Fruit fly (Drosophila melanogaster): ENCODE data around the gene CG7824.

The CG7824 gene

DNA sequence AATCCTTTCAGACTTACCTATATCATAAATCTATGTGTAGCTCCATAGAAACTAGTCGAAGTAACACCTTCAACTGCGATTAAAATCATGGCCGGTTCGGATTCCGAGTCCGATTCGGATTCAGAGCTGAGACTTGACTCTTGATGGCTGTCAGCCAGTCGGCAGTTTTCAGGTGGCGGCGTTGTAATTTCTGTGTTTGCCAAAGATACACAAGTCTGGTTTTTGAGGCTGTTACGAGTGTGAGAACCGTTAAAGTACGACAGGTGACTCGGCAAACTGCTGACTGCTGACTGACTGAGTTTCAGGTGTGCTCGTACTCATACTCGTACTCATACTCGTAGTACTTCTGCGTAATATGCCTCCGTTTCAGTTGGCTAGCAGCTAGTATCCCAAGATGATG is 32.4 kb upstream of the CG7824 start (continued):
- TF ChIP-seq ro (GFP tag; IDR thresholded peaks at IDR 0.05) = no peak
- no peak for TF ChIP-seq pita (GFP tag; optimal IDR thresholded peaks at IDR 0.05)
- no peak for TF ChIP-seq CG18011 (GFP tag; optimal IDR thresholded peaks at IDR 0.05)
- no peak for TF ChIP-seq TFAM (GFP tag; optimal IDR thresholded peaks at IDR 0.05)
- no peak for TF ChIP-seq Dbx (GFP tag; IDR thresholded peaks at IDR 0.05)
- peak; percentile 42 for TF ChIP-seq CG15514 (GFP tag; optimal IDR thresholded peaks at IDR 0.05)
- no peak for TF ChIP-seq corto (GFP tag; optimal IDR thresholded peaks at IDR 0.05)
- TF ChIP-seq wdn (GFP tag; IDR thresholded peaks at IDR 0.05) = no peak
- TF ChIP-seq CG6272 (GFP tag; IDR thresholded peaks at IDR 0.05) = no peak
- no peak for TF ChIP-seq dati (GFP tag; IDR thresholded peaks at IDR 0.05)
- no peak for TF ChIP-seq sima (GFP tag; optimal IDR thresholded peaks at IDR 0.05)
- no peak for TF ChIP-seq CG10267 (tag; optimal IDR thresholded peaks at IDR 0.05)
- TF ChIP-seq CG33557 (GFP tag; optimal IDR thresholded peaks at IDR 0.05) = no peak
- TF ChIP-seq Blimp-1 (GFP tag; optimal IDR thresholded peaks at IDR 0.05) = peak; percentile 11
- TF ChIP-seq CG30431 (GFP tag; optimal IDR thresholded peaks at IDR 0.05) = no peak
- TF ChIP-seq CrebB (tag; optimal IDR thresholded peaks at IDR 0.05) = peak; percentile 32
- TF ChIP-seq grau (tag; optimal IDR thresholded peaks at IDR 0.05) = no peak
- peak; percentile 9 for TF ChIP-seq sd (tag; optimal IDR thresholded peaks at IDR 0.05)
- TF ChIP-seq trh (GFP tag; optimal IDR thresholded peaks at IDR 0.05) = no peak
- TF ChIP-seq Lpt (GFP tag; optimal IDR thresholded peaks at IDR 0.05) = no peak
- no peak for TF ChIP-seq CG6654 (GFP tag; optimal IDR thresholded peaks at IDR 0.05)
- no peak for TF ChIP-seq MESR4 (GFP tag; optimal IDR thresholded peaks at IDR 0.05)
- no peak for TF ChIP-seq al (GFP tag; IDR thresholded peaks at IDR 0.05)
- no peak for TF ChIP-seq Eip74EF (GFP tag; optimal IDR thresholded peaks at IDR 0.05)
- no peak for TF ChIP-seq repo (GFP tag; optimal IDR thresholded peaks at IDR 0.05)
- TF ChIP-seq Pdp1 (GFP tag; optimal IDR thresholded peaks at IDR 0.05) = peak in 1 of 2 experiments; percentile 20
- no peak for TF ChIP-seq CG10321 (GFP tag; IDR thresholded peaks at IDR 0.05)
- peak; percentile 17 for TF ChIP-seq CG2875 (GFP tag; optimal IDR thresholded peaks at IDR 0.05)
- peak; percentile 80 for TF ChIP-seq lab (GFP tag; optimal IDR thresholded peaks at IDR 0.05)
- no peak for TF ChIP-seq Myb (GFP tag; optimal IDR thresholded peaks at IDR 0.05)
- peak; percentile 60 for TF ChIP-seq caup (GFP tag; optimal IDR thresholded peaks at IDR 0.05; ENCODE audit: severe bottlenecking)
- no peak for TF ChIP-seq HmgZ (tag; optimal IDR thresholded peaks at IDR 0.05)
- peak; percentile 48 for TF ChIP-seq CG2120 (GFP tag; optimal IDR thresholded peaks at IDR 0.05)
- TF ChIP-seq ttk (GFP tag; IDR thresholded peaks at IDR 0.05) = no peak
- TF ChIP-seq Rfx (GFP tag; IDR thresholded peaks at IDR 0.05) = peak; percentile 34; the same call in 1 of the 2 replicates
- TF ChIP-seq CG11696 (GFP tag; IDR thresholded peaks at IDR 0.05) = no peak
- no peak for TF ChIP-seq HLH54F (GFP tag; optimal IDR thresholded peaks at IDR 0.05)
- TF ChIP-seq nau (GFP tag; optimal IDR thresholded peaks at IDR 0.05) = peak; percentile 26
- no peak for TF ChIP-seq oc (tag; optimal IDR thresholded peaks at IDR 0.05)
- no peak for TF ChIP-seq CG8359 (GFP tag; optimal IDR thresholded peaks at IDR 0.05; ENCODE audit: borderline replicate concordance)
- peak; percentile 12 for TF ChIP-seq CG17359 (tag; optimal IDR thresholded peaks at IDR 0.05)
- TF ChIP-seq hkb (optimal IDR thresholded peaks at IDR 0.05) = no peak
- TF ChIP-seq hkb (GFP tag; IDR thresholded peaks at IDR 0.05) = 0 out of 2 replicates have a peak, but pooled peaks have one; percentile 14
- no peak for TF ChIP-seq kay (GFP tag; optimal IDR thresholded peaks at IDR 0.05)
- no peak for TF ChIP-seq h (optimal IDR thresholded peaks at IDR 0.05)
- TF ChIP-seq CG8281 (tag; optimal IDR thresholded peaks at IDR 0.05) = no peak
- TF ChIP-seq MBD-R2 (GFP tag; IDR thresholded peaks at IDR 0.05) = no peak
- TF ChIP-seq grn (GFP tag; optimal IDR thresholded peaks at IDR 0.05) = peak; percentile 15
- no peak for TF ChIP-seq jing (GFP tag; optimal IDR thresholded peaks at IDR 0.05)
- no peak for TF ChIP-seq stc (GFP tag; IDR thresholded peaks at IDR 0.05)
- no peak for TF ChIP-seq D19A (tag; optimal IDR thresholded peaks at IDR 0.05)
- no peak for TF ChIP-seq CG8089 (GFP tag; optimal IDR thresholded peaks at IDR 0.05)
